Worm (Caenorhabditis elegans) whole organism, late embryonic: ENCODE measurements around the gene spin-3.

ENCODE experiments used
- F13H6.1 ChIP-seq: sonication (generic microtip); optimal IDR thresholded peaks from 2 replicates; lab custom pipeline; 2016; ENCODE audit warnings: missing genetic modification characterization, missing compliant biosample characterization
- K02D7.2 ChIP-seq: sonication (generic microtip); optimal IDR thresholded peaks from 2 replicates; lab custom pipeline; 2017; ENCODE audit warnings: mild to moderate bottlenecking, missing genetic modification characterization, missing compliant biosample characterization
- K09A11.1 ChIP-seq: sonication (generic microtip); optimal IDR thresholded peaks from 2 replicates; lab custom pipeline; 2017; ENCODE audit warnings: antibody characterized with exemption, mild to moderate bottlenecking, missing genetic modification characterization, missing compliant biosample characterization; ENCODE audit not compliant: insufficient read depth
- T23F11.4 ChIP-seq: fragments of 200-800 bp; sonication (Bioruptor generic); optimal IDR thresholded peaks from 2 replicates; lab custom pipeline; 2018; ENCODE audit warnings: mild to moderate bottlenecking, missing genetic modification characterization, missing compliant biosample characterization
- Y22D7AL.16 ChIP-seq: sonication (generic microtip); optimal IDR thresholded peaks from 2 replicates; lab custom pipeline; 2016; ENCODE audit warnings: missing genetic modification characterization, missing compliant biosample characterization
- ama-1 ChIP-seq: fragments of 150-350 bp; optimal IDR thresholded peaks from 2 replicates; lab custom pipeline; 2014
- ceh-19 ChIP-seq: fragments of 200-800 bp; sonication (Bioruptor generic); optimal IDR thresholded peaks from 2 replicates; lab custom pipeline; 2018; ENCODE audit warnings: mild to moderate bottlenecking, missing genetic modification characterization, missing compliant biosample characterization
- ceh-22 ChIP-seq: sonication (generic microtip); optimal IDR thresholded peaks from 2 replicates; lab custom pipeline; 2017; ENCODE audit warnings: missing biosample characterization, missing genetic modification characterization
- ceh-24 ChIP-seq: sonication (generic microtip); optimal IDR thresholded peaks from 2 replicates; lab custom pipeline; 2016; ENCODE audit warnings: mild to moderate bottlenecking, missing genetic modification characterization, missing compliant biosample characterization
- ceh-30 ChIP-seq: fragments of 150-350 bp; optimal IDR thresholded peaks from 2 replicates; lab custom pipeline; 2014; ENCODE audit warnings: missing biosample characterization, missing genetic modification characterization
- ceh-34 ChIP-seq: sonication (generic microtip); optimal IDR thresholded peaks from 2 replicates; lab custom pipeline; 2016; ENCODE audit warnings: mild to moderate bottlenecking, missing genetic modification characterization, missing compliant biosample characterization
- ceh-45 ChIP-seq: fragments of 200-800 bp; sonication (Bioruptor generic); IDR thresholded peaks from 2 replicates; pipeline ENCODE4 v1.3.6; 2022; ENCODE audit warnings: missing genetic modification reagents, missing genetic modification characterization, missing compliant biosample characterization
- ceh-48 ChIP-seq: sonication (generic microtip); optimal IDR thresholded peaks from 2 replicates; lab custom pipeline; 2016; ENCODE audit warnings: missing genetic modification characterization, inconsistent platforms, missing compliant biosample characterization
- che-1 ChIP-seq: sonication (generic microtip); optimal IDR thresholded peaks from 2 replicates; lab custom pipeline; 2016; ENCODE audit warnings: mild to moderate bottlenecking, missing genetic modification characterization, missing compliant biosample characterization
- dmd-4 ChIP-seq: sonication (generic microtip); optimal IDR thresholded peaks from 2 replicates; lab custom pipeline; 2016; ENCODE audit warnings: borderline replicate concordance, missing genetic modification characterization, missing compliant biosample characterization
- dve-1 ChIP-seq: sonication (generic microtip); optimal IDR thresholded peaks from 2 replicates; lab custom pipeline; 2017; ENCODE audit warnings: antibody characterized with exemption, mild to moderate bottlenecking, missing genetic modification characterization, missing compliant biosample characterization
- ets-4 ChIP-seq: sonication (generic microtip); optimal IDR thresholded peaks from 2 replicates; lab custom pipeline; 2016; ENCODE audit warnings: missing genetic modification characterization, missing compliant biosample characterization
- fkh-10 ChIP-seq: fragments of 150-350 bp; optimal IDR thresholded peaks from 2 replicates; lab custom pipeline; 2014; ENCODE audit warnings: missing biosample characterization, missing genetic modification reagents, missing genetic modification characterization
- hlh-8 ChIP-seq: sonication (generic microtip); optimal IDR thresholded peaks from 2 replicates; lab custom pipeline; 2016; ENCODE audit warnings: missing genotype, missing genetic modification characterization, missing compliant biosample characterization
- lim-6 ChIP-seq: sonication (generic microtip); optimal IDR thresholded peaks from 2 replicates; lab custom pipeline; 2016; ENCODE audit warnings: missing genetic modification characterization, missing compliant biosample characterization
- lin-11 ChIP-seq: fragments of 200-800 bp; sonication (Bioruptor generic); optimal IDR thresholded peaks from 2 replicates; lab custom pipeline; 2018; ENCODE audit warnings: mild to moderate bottlenecking, missing genetic modification characterization, missing compliant biosample characterization
- madf-2 ChIP-seq: sonication (generic microtip); optimal IDR thresholded peaks from 2 replicates; lab custom pipeline; 2017; ENCODE audit warnings: missing genetic modification characterization, missing compliant biosample characterization
- nfya-1 ChIP-seq: sonication (generic microtip); optimal IDR thresholded peaks from 2 replicates; lab custom pipeline; 2017; ENCODE audit warnings: missing genetic modification characterization, mild to moderate bottlenecking, missing compliant biosample characterization, antibody characterized with exemption, moderate library complexity
- nhr-11 ChIP-seq: fragments of 150-350 bp; optimal IDR thresholded peaks from 2 replicates; lab custom pipeline; 2014; ENCODE audit warnings: missing biosample characterization, missing genetic modification characterization
- odd-2 ChIP-seq: sonication (generic microtip); optimal IDR thresholded peaks from 2 replicates; lab custom pipeline; 2017; ENCODE audit warnings: antibody characterized with exemption, mild to moderate bottlenecking, missing genetic modification characterization, missing compliant biosample characterization
- pha-2 ChIP-seq: sonication (generic microtip); optimal IDR thresholded peaks from 2 replicates; lab custom pipeline; 2017; ENCODE audit warnings: mild to moderate bottlenecking, missing genetic modification characterization, missing compliant biosample characterization
- pha-4 ChIP-seq: fragments of 150-350 bp; optimal IDR thresholded peaks from 2 replicates; lab custom pipeline; 2018; ENCODE audit warnings: missing biosample characterization, missing genetic modification reagents, missing genetic modification characterization
- pqm-1 ChIP-seq: sonication (generic microtip); optimal IDR thresholded peaks from 2 replicates; lab custom pipeline; 2016; ENCODE audit warnings: missing genetic modification characterization, missing compliant biosample characterization
- ref-2 ChIP-seq: sonication (generic microtip); optimal IDR thresholded peaks from 2 replicates; lab custom pipeline; 2016; ENCODE audit warnings: missing genetic modification characterization, missing compliant biosample characterization
- rnt-1 ChIP-seq: sonication (generic microtip); optimal IDR thresholded peaks from 2 replicates; lab custom pipeline; 2016; ENCODE audit warnings: missing genetic modification characterization, missing compliant biosample characterization
- sox-4 ChIP-seq: sonication (generic microtip); optimal IDR thresholded peaks from 2 replicates; lab custom pipeline; 2017; ENCODE audit warnings: mild to moderate bottlenecking, missing genetic modification characterization, inconsistent platforms, missing compliant biosample characterization
- syd-9 ChIP-seq: sonication (generic microtip); optimal IDR thresholded peaks from 2 replicates; lab custom pipeline; 2016; ENCODE audit warnings: mild to moderate bottlenecking, missing genetic modification characterization, moderate library complexity, missing compliant biosample characterization
- tbx-2 ChIP-seq: sonication (generic microtip); optimal IDR thresholded peaks from 2 replicates; lab custom pipeline; 2016; ENCODE audit warnings: missing genetic modification characterization, missing compliant biosample characterization
- tbx-7 ChIP-seq: sonication (generic microtip); optimal IDR thresholded peaks from 2 replicates; lab custom pipeline; 2016; ENCODE audit warnings: missing genotype, missing genetic modification characterization, missing compliant biosample characterization
- unc-42 ChIP-seq: sonication (generic microtip); optimal IDR thresholded peaks from 2 replicates; lab custom pipeline; 2016; ENCODE audit warnings: missing genotype, missing genetic modification characterization, missing compliant biosample characterization
- unc-55 ChIP-seq: sonication (generic microtip); optimal IDR thresholded peaks from 2 replicates; lab custom pipeline; 2017; ENCODE audit warnings: missing biosample characterization, missing genetic modification reagents, missing genetic modification characterization
- unc-86 ChIP-seq: sonication (generic microtip); optimal IDR thresholded peaks from 2 replicates; lab custom pipeline; 2016; ENCODE audit warnings: missing genetic modification characterization, missing compliant biosample characterization
- zip-5 ChIP-seq: sonication (generic microtip); optimal IDR thresholded peaks from 2 replicates; lab custom pipeline; 2016; ENCODE audit warnings: missing genetic modification characterization, missing compliant biosample characterization
- ztf-16 ChIP-seq: sonication (generic microtip); optimal IDR thresholded peaks from 2 replicates; lab custom pipeline; 2017; ENCODE audit warnings: missing genetic modification characterization, missing compliant biosample characterization

The spin-3 gene

DNA sequence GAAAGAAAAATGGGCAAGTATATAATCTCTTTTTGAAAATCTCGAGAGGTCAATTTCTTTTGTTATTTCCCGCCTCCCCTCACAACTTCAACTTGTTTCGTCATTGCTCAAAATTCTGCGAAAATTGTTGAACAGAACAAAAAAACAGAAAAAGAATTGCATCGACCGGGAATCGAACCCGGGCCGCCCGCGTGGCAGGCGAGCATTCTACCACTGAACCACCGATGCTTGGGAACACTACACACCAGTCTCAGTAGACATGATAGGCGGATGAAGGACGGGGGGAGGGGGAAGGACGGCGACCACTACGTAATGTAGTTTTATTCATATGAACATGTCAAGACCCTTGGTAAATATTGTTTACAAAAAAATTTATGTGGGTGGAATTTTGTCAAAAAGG, 8.9 kb upstream of the spin-3 start (continued):
- TF ChIP-seq ceh-19 (GFP tag; lab: Kevin White, UChicago): peak; percentile 92
- peak; percentile 46 for TF ChIP-seq dve-1 (tag; lab: Kevin White, UChicago)
- peak; percentile 92 for TF ChIP-seq dmd-4 (tag; lab: Kevin White, UChicago)
- no peak for TF ChIP-seq nhr-11 (tag; lab: Kevin White, UChicago)
- no peak for TF ChIP-seq fkh-10 (GFP tag; lab: Kevin White, UChicago)
- no peak for TF ChIP-seq unc-55 (GFP tag; lab: Kevin White, UChicago)
- TF ChIP-seq ref-2 (tag; lab: Kevin White, UChicago): peak; percentile 66
- peak; percentile 73 for TF ChIP-seq ceh-48 (tag; lab: Kevin White, UChicago)
- TF ChIP-seq tbx-2 (tag; lab: Kevin White, UChicago): peak; percentile 93
- TF ChIP-seq ceh-30 (tag; lab: Kevin White, UChicago): no peak
- TF ChIP-seq tbx-7 (tag; lab: Kevin White, UChicago): peak; percentile 7
- peak; percentile 26 for TF ChIP-seq hlh-8
- TF ChIP-seq zip-5 (tag; lab: Kevin White, UChicago): peak; percentile 52
- TF ChIP-seq odd-2 (tag; lab: Kevin White, UChicago): peak; percentile 74
- TF ChIP-seq sox-4 (tag; lab: Kevin White, UChicago): peak; percentile 97
- TF ChIP-seq ceh-22 (tag; lab: Kevin White, UChicago): no peak
- peak; percentile 94 for TF ChIP-seq che-1 (tag; lab: Kevin White, UChicago)

ce11 chrX:13122191-13122590, 7.9 kb upstream of the spin-3 start, which contains the start of gene snx-17:
Gene snx-17 (minus strand): TSS chrX:13122291.
- TF ChIP-seq pha-2 (tag; lab: Kevin White, UChicago) (no peak), T23F11.4 (GFP tag; lab: Kevin White, UChicago) (no peak), Y22D7AL.16 (tag; lab: Kevin White, UChicago) (no peak), K09A11.1 (tag; lab: Kevin White, UChicago) (no peak), pqm-1 (tag; lab: Kevin White, UChicago) (no peak), fkh-10 (GFP tag; lab: Kevin White, UChicago) (no peak), K02D7.2 (tag; lab: Kevin White, UChicago) (no peak), ceh-22 (tag; lab: Kevin White, UChicago) (no peak), nfya-1 (no peak), ets-4 (tag; lab: Kevin White, UChicago) (no peak), F13H6.1 (tag; lab: Kevin White, UChicago) (no peak), madf-2 (no peak)

DNA sequence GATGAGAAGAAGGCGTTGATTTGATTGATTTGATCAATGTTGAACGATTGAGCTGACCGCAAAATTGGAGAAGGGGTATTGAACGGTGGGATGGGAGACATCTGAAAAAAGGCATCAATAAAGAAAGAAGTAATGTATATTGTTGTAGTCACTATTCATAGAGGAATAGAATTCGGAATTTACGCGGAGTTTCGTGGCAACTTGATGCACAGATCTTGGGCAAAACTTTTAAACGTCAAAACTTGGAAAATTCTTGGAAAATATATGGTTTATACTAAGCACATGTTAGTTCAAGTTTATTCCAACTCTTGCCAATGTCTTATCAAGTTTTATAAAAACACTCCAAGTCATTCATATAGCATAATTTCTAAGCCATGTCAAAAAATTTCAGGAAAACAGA, 3.6 kb upstream of the spin-3 start, which contains the start of gene F17H10.4:
Gene F17H10.4 (minus strand): TSS at position 101 of the 400 bp plus-strand sequence.
- TF ChIP-seq pha-4 (tag; lab: Kevin White, UChicago) (no peak), zip-5 (tag; lab: Kevin White, UChicago) (no peak), syd-9 (no peak), rnt-1 (no peak), unc-55 (GFP tag; lab: Kevin White, UChicago) (no peak), ceh-30 (tag; lab: Kevin White, UChicago) (no peak), ztf-16 (no peak), pqm-1 (tag; lab: Kevin White, UChicago) (no peak), lim-6 (tag; lab: Kevin White, UChicago) (no peak), odd-2 (tag; lab: Kevin White, UChicago) (no peak), ama-1 (lab: Kevin White, UChicago) (no peak), nfya-1 (no peak)

DNA sequence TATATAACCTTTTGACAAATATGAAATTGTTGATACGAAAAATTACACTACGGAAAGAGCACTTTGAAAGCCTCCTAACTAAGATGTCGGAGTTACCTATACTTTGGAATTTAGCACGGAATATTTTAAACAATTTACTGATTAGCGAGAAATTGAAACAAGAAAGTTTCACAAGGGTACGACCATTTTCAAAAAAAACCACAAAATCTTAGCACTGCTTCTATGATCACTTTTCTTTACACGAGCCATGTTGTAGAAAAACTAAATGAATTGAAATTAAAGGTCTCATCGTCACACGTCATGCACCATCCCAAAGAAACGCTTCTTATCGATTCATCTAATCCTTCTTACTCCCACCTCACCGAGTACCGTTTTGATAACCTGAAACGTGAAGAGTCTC, 4.8 kb downstream of the spin-3 start, which contains the start of gene F09A5.2:
Gene F09A5.2 (plus strand): TSS at position 301 of the 400 bp plus-strand sequence.
- TF ChIP-seq unc-86: no peak
- no peak for TF ChIP-seq ceh-48 (tag; lab: Kevin White, UChicago)
- no peak for TF ChIP-seq Y22D7AL.16 (tag; lab: Kevin White, UChicago)
- no peak for TF ChIP-seq unc-42 (tag; lab: Kevin White, UChicago)
- TF ChIP-seq tbx-2 (tag; lab: Kevin White, UChicago): no peak
- no peak for TF ChIP-seq nfya-1
- TF ChIP-seq ceh-34: no peak
- TF ChIP-seq ztf-16: no peak
- TF ChIP-seq ceh-45 (GFP tag; lab: Robert Waterston, UW): no peak
- TF ChIP-seq ceh-30 (tag; lab: Kevin White, UChicago): no peak
- TF ChIP-seq fkh-10 (GFP tag; lab: Kevin White, UChicago): no peak
- no peak for TF ChIP-seq lin-11 (tag; lab: Kevin White, UChicago)
- no peak for TF ChIP-seq ceh-24 (tag; lab: Kevin White, UChicago)
- TF ChIP-seq, all 69 proteins: peak for 0
